Worm (Caenorhabditis elegans): Measurements from ENCODE around the gene F19H6.4.

Gene F19H6.4

ce11 chrX:12415832-12416231 is 50.3 kb downstream of the F19H6.4 start:
- TF ChIP-seq K02D7.2 (tag; optimal IDR thresholded peaks at IDR 0.05) (no peak), ceh-34 (tag; optimal IDR thresholded peaks at IDR 0.05) (no peak), ceh-14 (tag; optimal IDR thresholded peaks at IDR 0.05) (no peak), zip-5 (tag; optimal IDR thresholded peaks at IDR 0.05) (no peak), hlh-8 (tag; optimal IDR thresholded peaks at IDR 0.05) (no peak), pros-1 (tag; optimal IDR thresholded peaks at IDR 0.05) (no peak), unc-55 (GFP tag; optimal IDR thresholded peaks at IDR 0.05) (no peak), ceh-22 (tag; optimal IDR thresholded peaks at IDR 0.05) (no peak), sdc-2 (tag; optimal IDR thresholded peaks at IDR 0.05) (no peak)
